Fruit fly (Drosophila melanogaster): Measurements from ENCODE around the gene esc.
A peak's percentile ranks its signal among the peaks of the same experiment; 100 is the strongest.

The esc gene

dm6 chr2L:11829277-11829676 is at the start of gene esc:
esc (minus strand) TSS chr2L:11829405.
- TF ChIP-seq cyc (GFP tag; optimal IDR thresholded peaks at IDR 0.05) (peak; percentile 28), Sox14 (GFP tag; optimal IDR thresholded peaks at IDR 0.05) (peak; percentile 21), CG31627 (GFP tag; optimal IDR thresholded peaks at IDR 0.05) (peak; percentile 26), achi (GFP tag; optimal IDR thresholded peaks at IDR 0.05) (no peak), Blimp-1 (GFP tag; optimal IDR thresholded peaks at IDR 0.05) (no peak), CG3919 (GFP tag; optimal IDR thresholded peaks at IDR 0.05) (no peak), CG16779 (tag; optimal IDR thresholded peaks at IDR 0.05) (no peak)

- TF ChIP-seq topi (GFP tag; optimal IDR thresholded peaks at IDR 0.05) (no peak), CG3032 (tag; optimal IDR thresholded peaks at IDR 0.05) (no peak), dsx (GFP tag; optimal IDR thresholded peaks at IDR 0.05; ENCODE audit: poor library complexity, severe bottlenecking) (no peak), Sox15 (GFP tag; optimal IDR thresholded peaks at IDR 0.05) (no peak), CG1621 (tag; optimal IDR thresholded peaks at IDR 0.05) (no peak), net (GFP tag; optimal IDR thresholded peaks at IDR 0.05) (no peak), CG11902 (GFP tag; optimal IDR thresholded peaks at IDR 0.05) (no peak), CG10631 (GFP tag; optimal IDR thresholded peaks at IDR 0.05) (no peak), CG6163 (GFP tag; IDR thresholded peaks at IDR 0.05) (no peak)
Measured at dm6 chr2L:11878812-11879328, 49.7 kb upstream of the esc start.

- TF ChIP-seq eg (GFP tag; IDR thresholded peaks at IDR 0.05) (peak; percentile 43; the same call in 1 of the 3 replicates), CG6163 (GFP tag; IDR thresholded peaks at IDR 0.05) (no peak), CG6276 (GFP tag; optimal IDR thresholded peaks at IDR 0.05) (peak; percentile 8)
Measured at dm6 chr2L:11874890-11875289, 45.7 kb upstream of the esc start.

dm6 chr2L:11874232-11874765 is 45.1 kb upstream of the esc start:
- TF ChIP-seq CG15336 (GFP tag; IDR thresholded peaks at IDR 0.05), result peak; percentile 14; the same call in 1 of the 2 replicates
- peak; percentile 54 for TF ChIP-seq Eip78C (GFP tag)
- TF ChIP-seq eg (GFP tag; IDR thresholded peaks at IDR 0.05), result 0 out of 3 replicates have a peak, but pooled peaks have one; percentile 37
- no peak for TF ChIP-seq Eip93F (GFP tag; optimal IDR thresholded peaks at IDR 0.05)

DNA sequence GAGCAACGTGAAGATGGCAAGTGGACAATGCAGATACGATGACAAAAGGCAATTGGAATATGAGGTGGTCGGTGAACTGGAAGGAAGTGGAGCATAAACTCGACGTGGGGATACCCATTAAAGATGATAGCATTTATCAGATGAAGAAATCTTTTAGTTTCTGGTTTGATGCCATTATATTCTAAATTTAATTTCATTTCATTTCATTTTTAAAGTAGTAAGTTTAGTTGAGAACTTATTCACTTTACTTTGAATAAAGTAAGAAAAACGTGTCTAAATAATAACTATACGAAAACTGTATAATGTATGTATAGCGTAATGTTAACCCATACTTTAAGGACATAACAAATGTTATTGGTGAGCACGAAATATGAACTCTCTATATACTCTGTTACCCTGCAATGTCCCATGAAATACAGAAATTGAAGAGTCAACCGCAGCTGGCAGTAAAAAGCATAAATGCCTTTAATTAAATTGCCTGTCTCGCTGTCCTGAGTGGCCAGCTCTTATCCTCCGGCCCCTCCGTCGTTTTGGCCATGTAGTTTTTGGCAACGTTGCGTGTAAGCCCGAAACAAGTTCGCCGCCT is 41.8 kb upstream of the esc start:
- TF ChIP-seq Eip93F (GFP tag; optimal IDR thresholded peaks at IDR 0.05) (no peak), CG15336 (GFP tag; IDR thresholded peaks at IDR 0.05) (no peak), esn (GFP tag; optimal IDR thresholded peaks at IDR 0.05) (no peak), CG9139 (GFP tag; optimal IDR thresholded peaks at IDR 0.05) (no peak), salr (GFP tag; optimal IDR thresholded peaks at IDR 0.05) (peak in 1 of 2 experiments; percentile 5), Blimp-1 (GFP tag; optimal IDR thresholded peaks at IDR 0.05) (no peak), dsx (GFP tag; optimal IDR thresholded peaks at IDR 0.05; ENCODE audit: poor library complexity, severe bottlenecking) (peak; percentile 28), CG32006 (GFP tag; optimal IDR thresholded peaks at IDR 0.05) (peak; percentile 11), CG11902 (GFP tag; optimal IDR thresholded peaks at IDR 0.05) (peak; percentile 59), CG6808 (GFP tag; optimal IDR thresholded peaks at IDR 0.05) (peak; percentile 41), CG3032 (tag; optimal IDR thresholded peaks at IDR 0.05) (peak; percentile 23), OdsH (GFP tag; optimal IDR thresholded peaks at IDR 0.05) (peak; percentile 49), CG10631 (GFP tag; optimal IDR thresholded peaks at IDR 0.05) (peak; percentile 32), Hr4 (GFP tag; optimal IDR thresholded peaks at IDR 0.05) (no peak), CG6854 (GFP tag; optimal IDR thresholded peaks at IDR 0.05) (no peak), CG11294 (GFP tag; IDR thresholded peaks at IDR 0.05) (no peak), CG8119 (GFP tag; IDR thresholded peaks at IDR 0.05) (no peak), lz (GFP tag; optimal IDR thresholded peaks at IDR 0.05) (peak; percentile 66), fd59A (GFP tag; optimal IDR thresholded peaks at IDR 0.05) (peak; percentile 9), CG3919 (GFP tag; optimal IDR thresholded peaks at IDR 0.05) (peak; percentile 59), spab (GFP tag; optimal IDR thresholded peaks at IDR 0.05) (peak; percentile 41), Gug (GFP tag; IDR thresholded peaks at IDR 0.05) (no peak), CG31627 (GFP tag; optimal IDR thresholded peaks at IDR 0.05) (peak; percentile 50), Eip75B (GFP tag; optimal IDR thresholded peaks at IDR 0.05) (peak; percentile 43), fkh (GFP tag; optimal IDR thresholded peaks at IDR 0.05) (no peak), ss (GFP tag; optimal IDR thresholded peaks at IDR 0.05) (peak in 1 of 2 experiments; percentile 56), CG8632 (GFP tag; optimal IDR thresholded peaks at IDR 0.05) (peak; percentile 49), acj6 (GFP tag; optimal IDR thresholded peaks at IDR 0.05) (peak; percentile 41), Lpt (GFP tag; optimal IDR thresholded peaks at IDR 0.05) (no peak)
